Fruit fly (Drosophila melanogaster): ENCODE measurements around the gene srl.

srl gene

dm6 chr3R:4426730-4427129 lies 2.4 kb downstream of the srl start, which contains the start of gene CG31525:
CG31525 (plus strand) TSS chr3R:4427030.
- TF ChIP-seq OdsH (GFP tag; optimal IDR thresholded peaks at IDR 0.05) (no peak), rgr (GFP tag; optimal IDR thresholded peaks at IDR 0.05) (no peak), GATAd (GFP tag; optimal IDR thresholded peaks at IDR 0.05) (no peak)

DNA sequence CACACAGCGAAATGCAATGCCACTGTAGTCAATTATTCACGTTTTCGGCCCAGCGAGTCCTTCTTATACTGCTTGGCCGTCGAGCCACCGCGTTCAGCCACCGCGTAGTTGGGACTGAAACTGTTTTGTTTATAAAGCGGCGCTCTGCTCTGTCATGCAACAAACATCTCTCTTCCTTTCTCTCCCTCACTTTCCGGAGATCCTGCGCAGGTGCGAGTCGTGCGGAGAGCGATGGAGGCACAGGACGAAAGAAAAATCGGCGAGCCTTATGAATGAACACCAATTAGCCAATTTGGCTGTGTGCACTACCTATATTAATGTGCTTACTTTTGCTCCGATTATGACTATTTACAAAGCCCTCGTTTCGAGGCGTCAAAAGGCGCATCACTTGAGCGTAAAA lies 9.7 kb downstream of the srl start, which contains the start of gene CG32944:
CG32944 (minus strand) TSS at position 97 of the 400 bp plus-strand sequence.
- TF ChIP-seq pan (optimal IDR thresholded peaks at IDR 0.05) = no peak
- peak; percentile 58 for TF ChIP-seq Vsx2 (GFP tag; optimal IDR thresholded peaks at IDR 0.05; ENCODE audit: partially characterized antibody)
- no peak for TF ChIP-seq Abd-B (GFP tag; optimal IDR thresholded peaks at IDR 0.05)
- no peak for TF ChIP-seq psq (GFP tag; optimal IDR thresholded peaks at IDR 0.05)
- no peak for TF ChIP-seq sv (GFP tag; optimal IDR thresholded peaks at IDR 0.05)
- no peak for TF ChIP-seq Hr83 (GFP tag; optimal IDR thresholded peaks at IDR 0.05; ENCODE audit: poor library complexity, severe bottlenecking)
- TF ChIP-seq Rel (GFP tag; optimal IDR thresholded peaks at IDR 0.05) = no peak
- TF ChIP-seq Rel (tag; optimal IDR thresholded peaks at IDR 0.05) = no peak
- no peak for TF ChIP-seq Dfd (GFP tag; optimal IDR thresholded peaks at IDR 0.05)
- TF ChIP-seq HLH106 (tag; optimal IDR thresholded peaks at IDR 0.05) = no peak
- no peak for TF ChIP-seq foxo (GFP tag; optimal IDR thresholded peaks at IDR 0.05)
- no peak for TF ChIP-seq brk (GFP tag; optimal IDR thresholded peaks at IDR 0.05)
- TF ChIP-seq Dif (GFP tag; optimal IDR thresholded peaks at IDR 0.05; ENCODE audit: partially characterized antibody) = peak; percentile 38
- TF ChIP-seq ey (GFP tag; optimal IDR thresholded peaks at IDR 0.05) = no peak
- TF ChIP-seq CG32264 (GFP tag; optimal IDR thresholded peaks at IDR 0.05) = no peak
- no peak for TF ChIP-seq sage (GFP tag; optimal IDR thresholded peaks at IDR 0.05)

- no peak for TF ChIP-seq usp (GFP tag; optimal IDR thresholded peaks at IDR 0.05)
- TF ChIP-seq sage (GFP tag; optimal IDR thresholded peaks at IDR 0.05) = no peak
- TF ChIP-seq sv (GFP tag; optimal IDR thresholded peaks at IDR 0.05) = no peak
- TF ChIP-seq dmrt93B (GFP tag; optimal IDR thresholded peaks at IDR 0.05) = no peak
- TF ChIP-seq Hr83 (GFP tag; optimal IDR thresholded peaks at IDR 0.05; ENCODE audit: poor library complexity, severe bottlenecking) = no peak
- no peak for TF ChIP-seq Dif (GFP tag; optimal IDR thresholded peaks at IDR 0.05; ENCODE audit: partially characterized antibody)
- no peak for TF ChIP-seq Hnf4 (GFP tag; optimal IDR thresholded peaks at IDR 0.05)
- no peak for TF ChIP-seq dl (GFP tag; optimal IDR thresholded peaks at IDR 0.05; ENCODE audit: insufficient read depth in 1 of 2, partially characterized antibody in 2 of 2)
- no peak for TF ChIP-seq psq (GFP tag; optimal IDR thresholded peaks at IDR 0.05)
- TF ChIP-seq lola (GFP tag; optimal IDR thresholded peaks at IDR 0.05) = no peak
- TF ChIP-seq Myc (optimal IDR thresholded peaks at IDR 0.05) = no peak
- no peak for TF ChIP-seq CG32264 (GFP tag; optimal IDR thresholded peaks at IDR 0.05)
- TF ChIP-seq foxo (GFP tag; optimal IDR thresholded peaks at IDR 0.05) = no peak
- TF ChIP-seq br (GFP tag; optimal IDR thresholded peaks at IDR 0.05) = no peak
- TF ChIP-seq brk (GFP tag; optimal IDR thresholded peaks at IDR 0.05) = no peak
Measured at dm6 chr3R:4416138-4416537, 13.0 kb downstream of the srl start, which contains the start of gene CG31528. CG31528 (plus strand) TSS chr3R:4416438.

DNA sequence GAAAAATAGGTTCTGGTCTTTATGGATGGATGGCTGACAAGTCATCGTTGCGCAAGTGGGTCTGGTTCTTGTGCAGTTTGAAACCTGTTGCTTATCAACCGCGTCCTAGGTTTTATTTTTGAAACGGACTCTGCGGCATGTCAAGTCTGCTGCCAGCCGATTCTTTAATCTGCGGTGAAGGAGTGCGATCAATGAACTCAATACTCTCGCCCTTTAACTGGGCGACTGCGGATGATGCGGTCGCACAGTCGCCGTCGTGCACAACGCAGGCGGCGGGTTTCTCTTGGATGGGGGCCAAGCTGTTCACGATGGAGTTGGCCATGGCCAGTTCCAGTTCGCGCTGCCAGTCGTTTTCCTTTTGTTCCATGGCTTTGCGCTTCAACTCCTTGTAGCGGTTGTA lies 21.8 kb downstream of the srl start:
- TF ChIP-seq br (GFP tag; optimal IDR thresholded peaks at IDR 0.05) = no peak
- no peak for TF ChIP-seq dsf (GFP tag; optimal IDR thresholded peaks at IDR 0.05; ENCODE audit: borderline replicate concordance)
- TF ChIP-seq Jra (GFP tag; optimal IDR thresholded peaks at IDR 0.05) = no peak
- TF ChIP-seq dmrt93B (GFP tag; optimal IDR thresholded peaks at IDR 0.05) = no peak
- TF ChIP-seq Rel (GFP tag; optimal IDR thresholded peaks at IDR 0.05) = no peak
- TF ChIP-seq Rel (tag; optimal IDR thresholded peaks at IDR 0.05) = no peak
- TF ChIP-seq usp (GFP tag; optimal IDR thresholded peaks at IDR 0.05) = no peak
- no peak for TF ChIP-seq woc (GFP tag; optimal IDR thresholded peaks at IDR 0.05)
- no peak for TF ChIP-seq Hr78 (GFP tag; optimal IDR thresholded peaks at IDR 0.05)
- no peak for TF ChIP-seq N (GFP tag; optimal IDR thresholded peaks at IDR 0.05)
- no peak for TF ChIP-seq Myc (optimal IDR thresholded peaks at IDR 0.05)
- no peak for TF ChIP-seq lola (GFP tag; optimal IDR thresholded peaks at IDR 0.05)
- no peak for TF ChIP-seq sv (GFP tag; optimal IDR thresholded peaks at IDR 0.05)
- TF ChIP-seq pan (optimal IDR thresholded peaks at IDR 0.05) = no peak
- TF ChIP-seq h (GFP tag; optimal IDR thresholded peaks at IDR 0.05) = no peak
